Worm (Caenorhabditis elegans) whole organism, mixed stage, embryonic: ENCODE measurements around the gene F43E2.11.

Experiments
- blmp-1 ChIP-seq: fragments of 150-350 bp; optimal IDR thresholded peaks from 2 replicates; lab custom pipeline; 2014; ENCODE audit warnings: missing biosample characterization, missing genetic modification characterization
- ceh-43 ChIP-seq: fragments of 200-800 bp; sonication (Bioruptor generic); optimal IDR thresholded peaks from 2 replicates; lab custom pipeline; 2018; ENCODE audit warnings: mild to moderate bottlenecking, missing genetic modification characterization, moderate library complexity, missing compliant biosample characterization
- ces-1 ChIP-seq: fragments of 150-350 bp; optimal IDR thresholded peaks from 2 replicates; lab custom pipeline; 2014; ENCODE audit warnings: missing biosample characterization, missing genetic modification reagents, missing genetic modification characterization
- drap-1 ChIP-seq: fragments of 200-800 bp; sonication (Bioruptor generic); optimal IDR thresholded peaks from 3 replicates; lab custom pipeline; 2018; ENCODE audit warnings: mild to moderate bottlenecking, missing genetic modification characterization, missing compliant biosample characterization
- mab-5 ChIP-seq: fragments of 150-350 bp; optimal IDR thresholded peaks from 2 replicates; lab custom pipeline; 2014; ENCODE audit warnings: missing biosample characterization, missing genetic modification characterization
- nhr-76 ChIP-seq: sonication (generic microtip); optimal IDR thresholded peaks from 2 replicates; lab custom pipeline; 2017; ENCODE audit warnings: missing biosample characterization, missing genetic modification characterization
- pha-4 ChIP-seq: fragments of 150-350 bp; optimal IDR thresholded peaks from 2 replicates; lab custom pipeline; 2018; ENCODE audit warnings: missing biosample characterization, missing genetic modification reagents, missing genetic modification characterization
- snpc-4 ChIP-seq: fragments of 150-350 bp; optimal IDR thresholded peaks from 2 replicates; lab custom pipeline; 2014; ENCODE audit warnings: missing biosample characterization, missing genetic modification characterization
- unc-62 ChIP-seq: fragments of 150-350 bp; optimal IDR thresholded peaks from 2 replicates; lab custom pipeline; 2014; ENCODE audit warnings: missing biosample characterization, missing genetic modification reagents, missing genetic modification characterization
- ztf-11 ChIP-seq: fragments of 150-350 bp; optimal IDR thresholded peaks from 2 replicates; lab custom pipeline; 2014; ENCODE audit warnings: missing biosample characterization, missing genetic modification characterization

DNA sequence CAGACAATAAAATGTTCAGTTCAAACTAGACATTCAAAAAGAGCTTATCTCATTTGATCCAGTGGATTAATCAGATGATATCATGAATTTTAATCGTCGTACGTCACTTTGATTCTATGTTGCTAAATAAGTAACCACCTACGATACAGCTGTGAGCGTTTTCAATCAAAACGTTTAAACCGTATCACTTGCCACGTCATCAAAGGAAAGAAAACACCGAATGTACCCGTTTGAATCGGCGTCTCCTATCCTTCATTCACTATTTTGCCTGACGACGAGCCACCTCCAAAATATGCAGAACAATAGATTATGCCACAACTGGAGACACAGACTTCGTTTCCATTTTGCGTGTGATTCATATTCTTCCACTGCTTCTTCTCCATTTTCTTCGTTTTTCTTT is 24.2 kb downstream of the F43E2.11 start:
- TF ChIP-seq ztf-11 (no peak), snpc-4 (tag; lab: Kevin White, UChicago) (no peak), blmp-1 (tag; lab: Kevin White, UChicago) (no peak), nhr-76 (tag; lab: Kevin White, UChicago) (no peak), ces-1 (GFP tag; lab: Kevin White, UChicago) (no peak), unc-62 (GFP tag; lab: Kevin White, UChicago) (no peak), drap-1 (no peak), mab-5 (no peak), pha-4 (no peak), ceh-43 (GFP tag; lab: Kevin White, UChicago) (no peak)
